Worm (Caenorhabditis elegans): ENCODE results near the gene sad-1.

The sad-1 gene

DNA sequence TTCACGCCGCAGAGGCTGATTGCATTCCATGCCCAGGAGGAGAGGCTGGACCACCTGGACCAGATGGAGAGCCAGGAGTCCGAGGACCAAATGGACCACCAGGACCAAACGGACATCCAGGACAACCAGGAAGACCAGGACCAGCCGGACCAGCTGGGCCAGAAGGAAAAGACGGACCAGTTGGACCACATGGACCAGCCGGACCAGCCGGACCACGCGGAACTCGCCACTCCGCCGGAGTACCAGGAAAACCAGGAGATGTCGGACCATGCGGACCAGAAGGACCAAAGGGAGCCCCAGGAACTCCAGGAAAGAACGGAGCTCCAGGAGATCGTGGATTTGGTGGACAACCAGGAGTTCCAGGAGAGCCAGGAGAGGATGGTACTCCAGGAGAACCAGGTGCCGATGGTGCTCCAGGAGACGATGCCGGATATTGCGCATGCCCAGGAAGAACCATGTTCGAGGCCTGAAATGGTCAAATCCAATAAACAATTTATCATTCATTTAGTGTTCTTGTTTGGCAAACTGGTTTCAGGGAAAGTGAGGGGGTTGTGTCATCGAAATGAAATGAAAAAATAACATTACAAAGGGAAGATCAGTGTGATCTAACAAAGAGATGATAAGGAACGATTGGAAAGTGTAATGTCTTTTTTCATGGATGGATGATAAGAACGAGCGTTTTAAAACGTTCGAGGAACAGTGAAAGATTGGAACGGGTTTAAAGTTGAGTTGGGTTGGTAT is 30.4 kb downstream of the sad-1 start (continued):
- TF ChIP-seq zag-1 (tag; optimal IDR thresholded peaks at IDR 0.05) (no peak), spr-1 (tag; optimal IDR thresholded peaks at IDR 0.05) (no peak), Y75B8A.6 (GFP tag; IDR thresholded peaks at IDR 0.05) (no peak), nhr-237 (tag; optimal IDR thresholded peaks at IDR 0.05) (no peak), madf-5 (GFP tag; IDR thresholded peaks at IDR 0.05) (0 out of 4 replicates have a peak, but pooled peaks of 1 of the 2 experiments have one; percentile 43), cey-2 (tag; optimal IDR thresholded peaks at IDR 0.05; ENCODE audit: borderline replicate concordance, insufficient read depth) (no peak), mdl-1 (tag; optimal IDR thresholded peaks at IDR 0.05) (no peak), lsy-2 (tag; optimal IDR thresholded peaks at IDR 0.05) (no peak), zip-11 (GFP tag; IDR thresholded peaks at IDR 0.05) (no peak), mes-2 (tag; optimal IDR thresholded peaks at IDR 0.05; ENCODE audit: poor library complexity, severe bottlenecking) (no peak), snpc-4 (tag; optimal IDR thresholded peaks at IDR 0.05) (no peak), lin-38 (GFP tag; IDR thresholded peaks at IDR 0.05) (no peak), nhr-25 (tag; optimal IDR thresholded peaks at IDR 0.05; ENCODE audit: borderline replicate concordance, insufficient read depth) (no peak), lin-1 (GFP tag; IDR thresholded peaks at IDR 0.05) (no peak), lim-7 (GFP tag; IDR thresholded peaks at IDR 0.05) (no peak)

DNA sequence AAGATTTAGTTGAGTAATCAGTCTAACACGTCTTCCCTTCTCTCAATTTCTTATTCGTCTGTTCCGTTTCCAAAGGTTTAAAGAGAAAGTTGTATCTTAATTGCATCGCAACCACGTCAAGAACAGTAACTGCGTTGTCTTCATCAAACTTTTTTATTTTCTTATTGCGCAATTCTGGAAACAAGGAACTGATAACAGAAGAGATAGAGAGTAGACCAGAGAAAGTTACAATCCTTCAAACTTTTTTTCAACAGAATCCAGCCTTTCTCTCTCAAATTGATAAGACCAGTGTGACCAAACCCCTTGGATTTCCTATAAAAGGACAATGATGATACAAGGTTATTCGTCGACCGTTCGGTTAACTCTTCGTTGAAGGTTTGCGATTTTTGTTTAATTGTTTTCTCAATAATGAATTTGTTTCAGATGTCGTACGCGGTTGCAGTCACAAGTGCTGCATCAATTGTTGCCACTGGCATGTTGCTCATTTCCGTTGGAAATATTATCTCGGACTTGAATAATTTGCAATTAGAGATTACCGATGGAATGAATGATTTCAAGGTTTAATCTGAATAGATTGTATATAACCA is 31.3 kb downstream of the sad-1 start, which contains the start of gene col-184:
Gene col-184, plus strand, starts transcription at position 409 of the 587 bp plus-strand sequence.
- TF ChIP-seq hif-1 (tag; optimal IDR thresholded peaks at IDR 0.05) (no peak), hmg-1.1 (GFP tag; IDR thresholded peaks at IDR 0.05) (no peak), F49E8.2 (tag; optimal IDR thresholded peaks at IDR 0.05; ENCODE audit: borderline replicate concordance) (no peak), lim-7 (GFP tag; IDR thresholded peaks at IDR 0.05) (no peak), dmd-6 (GFP tag; IDR thresholded peaks at IDR 0.05) (peak; percentile 28; the same call in 1 of the 2 replicates), nhr-11 (tag; optimal IDR thresholded peaks at IDR 0.05) (no peak), unc-62 (GFP tag; optimal IDR thresholded peaks at IDR 0.05 in 1 of 2) (peak in 1 of 2 experiments; percentile 94), unc-62 (tag; optimal IDR thresholded peaks at IDR 0.05) (no peak), unc-39 (tag; optimal IDR thresholded peaks at IDR 0.05) (no peak), ceh-20 (GFP tag; IDR thresholded peaks at IDR 0.05) (0 out of 2 replicates have a peak, but pooled peaks have one; percentile 31), jun-1 (tag; optimal IDR thresholded peaks at IDR 0.05) (no peak), F37D6.2 (tag; optimal IDR thresholded peaks at IDR 0.05) (no peak), nhr-102 (tag; optimal IDR thresholded peaks at IDR 0.05) (no peak), zip-11 (GFP tag; IDR thresholded peaks at IDR 0.05) (no peak), gei-8 (GFP tag; optimal IDR thresholded peaks at IDR 0.05) (no peak), F26F4.8 (GFP tag; conservative IDR thresholded peaks at IDR 0.05) (no peak), ceh-28 (tag; optimal IDR thresholded peaks at IDR 0.05) (no peak), nhr-28 (tag; optimal IDR thresholded peaks at IDR 0.05) (peak; percentile 37), arid-1 (GFP tag; conservative IDR thresholded peaks at IDR 0.05) (no peak), lin-13 (GFP tag; optimal IDR thresholded peaks at IDR 0.05) (no peak), ceh-62 (tag; optimal IDR thresholded peaks at IDR 0.05) (no peak)
